Fruit fly (Drosophila melanogaster): ENCODE results near the gene BBS5.

Gene BBS5

dm6 chr3R:4811124-4811935 lies 4.8 kb upstream of the BBS5 start, which contains the start of gene Gmppb:
Gene Gmppb, plus strand, starts transcription at chr3R:4811444.
- TF ChIP-seq noc (tag; optimal IDR thresholded peaks at IDR 0.05) = no peak

DNA sequence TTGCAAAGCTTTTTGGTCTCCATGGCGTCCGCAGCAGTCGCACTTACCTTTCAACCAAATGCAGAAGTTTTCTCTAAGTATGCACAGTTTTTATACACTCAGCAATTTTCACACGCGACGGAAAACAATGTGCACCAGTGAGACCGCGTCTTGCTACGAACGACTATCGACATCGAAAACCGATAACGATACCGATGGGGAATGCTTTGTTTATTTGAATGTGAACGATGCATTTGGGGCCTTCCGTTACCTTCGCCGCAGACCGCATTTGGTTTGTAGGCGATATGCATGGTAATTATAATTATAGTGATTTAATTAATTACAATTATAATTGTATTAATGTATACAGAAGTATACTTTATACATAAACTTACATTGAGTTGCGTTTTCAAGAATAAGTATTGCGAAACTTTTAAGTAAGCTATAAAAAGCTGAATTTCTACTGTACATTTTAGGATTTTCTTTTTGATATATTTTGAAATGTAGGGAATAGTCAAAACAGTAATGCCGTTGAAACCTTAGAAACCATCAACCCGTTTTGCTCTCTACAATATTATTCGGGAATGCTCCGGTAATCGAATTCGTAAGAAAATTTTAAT lies 4.1 kb upstream of the BBS5 start, which contains the start of the genes Hus1-like and ctrip:
TSS of gene Hus1-like (minus strand) at position 161 of the 599 bp plus-strand sequence.
TSS of gene ctrip (minus strand) at position 161 of the 599 bp plus-strand sequence.
- TF ChIP-seq noc (tag; optimal IDR thresholded peaks at IDR 0.05) = peak; percentile 7

dm6 chr3R:4813172-4813716 lies 2.9 kb upstream of the BBS5 start:
- TF ChIP-seq noc (tag; optimal IDR thresholded peaks at IDR 0.05) = peak; percentile 33

- no peak for TF ChIP-seq noc (tag; optimal IDR thresholded peaks at IDR 0.05)
Measured at dm6 chr3R:4814677-4815076, 1.4 kb upstream of the BBS5 start.

DNA sequence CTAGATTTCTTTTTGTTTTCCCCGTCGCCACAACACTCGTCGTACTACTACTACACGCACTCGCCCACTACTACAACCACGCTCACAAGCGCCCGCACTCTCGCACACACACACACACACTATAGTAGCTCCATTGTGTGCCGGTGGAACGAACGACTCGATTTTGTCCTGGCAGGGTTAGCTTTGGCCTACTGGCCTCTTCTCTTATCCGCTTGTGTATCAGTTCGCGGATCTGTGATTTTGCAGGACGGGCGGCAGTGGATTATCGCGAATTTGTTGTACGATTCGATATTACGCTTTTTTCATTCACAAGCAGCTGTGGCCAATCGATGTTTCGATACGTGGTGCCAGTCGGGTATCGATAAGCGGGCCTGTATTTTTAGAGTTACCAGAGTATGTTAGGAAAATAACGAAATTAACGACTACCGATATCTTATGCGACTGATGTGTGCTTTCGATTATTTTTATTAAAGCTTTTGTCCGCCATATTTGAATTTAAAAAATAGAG lies 5.0 kb downstream of the BBS5 start, which contains the start of gene CG14657:
TSS of gene CG14657 (minus strand) at position 335 of the 508 bp plus-strand sequence.
- no peak for TF ChIP-seq noc (tag; optimal IDR thresholded peaks at IDR 0.05)

- TF ChIP-seq noc (tag; optimal IDR thresholded peaks at IDR 0.05) = no peak
Measured at dm6 chr3R:4825188-4825587, 9.1 kb downstream of the BBS5 start.

DNA sequence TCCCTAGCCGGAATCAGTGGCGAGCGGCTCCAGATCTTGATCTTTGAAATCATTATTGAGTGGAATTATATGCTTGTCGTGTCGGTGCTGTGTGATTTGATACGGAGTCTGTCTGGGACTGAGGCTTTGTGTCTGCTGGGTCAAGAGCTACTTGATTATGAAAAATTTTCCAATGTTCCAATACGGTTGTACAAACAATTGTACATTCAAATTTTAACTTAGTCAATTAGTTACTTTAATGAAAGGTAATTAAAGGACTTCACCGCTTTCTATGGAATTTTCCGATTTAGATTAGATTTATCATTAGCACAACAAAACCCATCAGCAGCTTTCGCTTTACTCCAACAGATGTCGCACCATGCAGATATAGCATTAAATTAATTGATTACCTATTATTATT lies 14.3 kb downstream of the BBS5 start, which contains the start of gene CG14658:
TSS of gene CG14658 (minus strand) at position 101 of the 400 bp plus-strand sequence.
- no peak for TF ChIP-seq noc (tag; optimal IDR thresholded peaks at IDR 0.05)

dm6 chr3R:4831197-4831596 lies 15.1 kb downstream of the BBS5 start, which contains the start of gene CG14659:
Gene CG14659, minus strand, starts transcription at chr3R:4831297.
- no peak for TF ChIP-seq noc (tag; optimal IDR thresholded peaks at IDR 0.05)

dm6 chr3R:4833636-4834035 lies 17.5 kb downstream of the BBS5 start:
- TF ChIP-seq noc (tag; optimal IDR thresholded peaks at IDR 0.05) = no peak

dm6 chr3R:4835315-4835714 lies 19.2 kb downstream of the BBS5 start:
- no peak for TF ChIP-seq noc (tag; optimal IDR thresholded peaks at IDR 0.05)

DNA sequence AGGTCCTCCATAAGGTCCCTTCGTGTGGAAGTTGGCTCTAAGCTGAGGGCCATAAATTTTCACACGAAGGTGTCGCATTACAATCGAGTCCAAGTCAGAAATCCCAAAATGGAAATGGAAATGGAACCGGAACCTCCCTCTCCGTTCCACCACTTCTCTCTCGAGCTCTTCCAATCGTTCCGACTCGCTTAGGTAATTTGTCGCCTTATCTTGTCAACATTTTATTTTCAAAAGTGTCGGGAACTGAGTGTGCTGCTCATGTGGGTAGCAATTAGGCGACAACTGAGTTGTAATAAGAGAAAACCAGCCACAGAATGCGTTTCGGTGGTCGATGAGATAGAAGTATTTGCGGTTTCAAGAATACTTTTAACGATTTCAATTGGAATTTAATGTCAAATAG lies 24.6 kb downstream of the BBS5 start:
- no peak for TF ChIP-seq noc (tag; optimal IDR thresholded peaks at IDR 0.05)

- no peak for TF ChIP-seq noc (tag; optimal IDR thresholded peaks at IDR 0.05)
Measured at dm6 chr3R:4842958-4843357, 26.8 kb downstream of the BBS5 start.

- no peak for TF ChIP-seq noc (tag; optimal IDR thresholded peaks at IDR 0.05)
Measured at dm6 chr3R:4845353-4845752, 29.2 kb downstream of the BBS5 start.

dm6 chr3R:4846194-4846593 lies 30.1 kb downstream of the BBS5 start:
- no peak for TF ChIP-seq noc (tag; optimal IDR thresholded peaks at IDR 0.05)

dm6 chr3R:4846787-4847186 lies 30.7 kb downstream of the BBS5 start:
- TF ChIP-seq noc (tag; optimal IDR thresholded peaks at IDR 0.05) = no peak

DNA sequence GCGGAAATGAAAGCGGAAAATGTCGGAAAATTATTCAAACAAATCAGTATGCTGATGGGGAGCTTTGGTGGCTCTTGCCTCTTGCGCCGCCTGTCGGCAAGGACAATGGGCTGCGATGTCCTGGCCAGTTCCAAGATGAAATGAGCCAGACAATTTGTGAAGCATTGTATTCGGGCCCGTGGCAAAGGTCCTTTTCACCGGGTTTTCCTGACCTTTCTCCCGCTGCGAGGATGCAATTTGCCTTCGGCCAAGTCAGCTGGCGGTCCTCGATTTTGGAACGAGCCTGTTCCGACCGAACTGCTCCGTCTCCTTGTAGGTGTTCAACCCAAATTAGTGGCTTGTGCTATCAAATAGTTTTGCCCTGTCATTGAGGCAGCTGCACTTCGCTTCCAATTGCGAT lies 31.3 kb downstream of the BBS5 start:
- no peak for TF ChIP-seq noc (tag; optimal IDR thresholded peaks at IDR 0.05)
